Fruit fly (Drosophila melanogaster) whole organism, embryonic: ENCODE results near the gene MTF-1.

Experiments
- ATbp ChIP-seq: fragments of 200-800 bp; sonication (Bioruptor generic); optimal IDR thresholded peaks from 2 replicates; lab custom pipeline; 2017; ENCODE audit warnings: missing biosample characterization, mild to moderate bottlenecking, missing genetic modification characterization, missing genetic modification reagents
- BEAF-32 ChIP-seq: fragments of 200-800 bp; sonication (Bioruptor generic); optimal IDR thresholded peaks from 3 replicates; lab custom pipeline; 2017; ENCODE audit warnings: missing biosample characterization, missing genetic modification characterization, mild to moderate bottlenecking, moderate library complexity, missing genetic modification reagents
- CG11085 ChIP-seq: fragments of 200-800 bp; sonication (Bioruptor generic); IDR thresholded peaks from 2 replicates; pipeline ENCODE4 v1.3.6; 2022; ENCODE audit warnings: missing biosample characterization, missing genetic modification characterization
- CG11560 ChIP-seq: fragments of 200-800 bp; sonication (Bioruptor generic); IDR thresholded peaks from 3 replicates; pipeline ENCODE4 v1.3.6; 2022; ENCODE audit warnings: missing biosample characterization, missing genetic modification characterization
- CG12071 ChIP-seq: fragments of 200-800 bp; sonication (Bioruptor generic); optimal IDR thresholded peaks from 3 replicates; lab custom pipeline; 2018; ENCODE audit warnings: missing biosample characterization, mild to moderate bottlenecking, missing genetic modification characterization
- CG12236 ChIP-seq: fragments of 200-800 bp; sonication (Bioruptor generic); optimal IDR thresholded peaks from 2 replicates; lab custom pipeline; 2016; ENCODE audit warnings: missing biosample characterization, missing genetic modification characterization
- CG13894 ChIP-seq: fragments of 200-800 bp; sonication (Bioruptor generic); optimal IDR thresholded peaks from 3 replicates; lab custom pipeline; 2018; ENCODE audit warnings: missing biosample characterization, mild to moderate bottlenecking, missing genetic modification characterization, moderate library complexity
- CG16863 ChIP-seq: fragments of 200-800 bp; sonication (Bioruptor generic); optimal IDR thresholded peaks from 3 replicates; lab custom pipeline; 2016; ENCODE audit warnings: missing biosample characterization, missing genetic modification characterization
- CG17359 ChIP-seq: fragments of 200-800 bp; sonication (Bioruptor generic); optimal IDR thresholded peaks from 3 replicates; lab custom pipeline; 2018; ENCODE audit warnings: missing biosample characterization, mild to moderate bottlenecking, missing genetic modification characterization, moderate library complexity
- CG17568 ChIP-seq: fragments of 200-800 bp; sonication (Bioruptor generic); optimal IDR thresholded peaks from 2 replicates; lab custom pipeline; 2018; ENCODE audit warnings: missing biosample characterization, mild to moderate bottlenecking, missing genetic modification characterization, moderate library complexity
- CG18011 ChIP-seq: fragments of 200-800 bp; sonication (Bioruptor generic); optimal IDR thresholded peaks from 2 replicates; lab custom pipeline; 2017; ENCODE audit warnings: missing biosample characterization, missing genetic modification characterization, mild to moderate bottlenecking, moderate library complexity, missing genotype
- CG1832 ChIP-seq: fragments of 200-800 bp; sonication (Bioruptor generic); optimal IDR thresholded peaks from 2 replicates; lab custom pipeline; 2017; ENCODE audit warnings: missing biosample characterization, mild to moderate bottlenecking, missing genetic modification characterization, inconsistent platforms
- CG31388 ChIP-seq: fragments of 200-800 bp; sonication (Bioruptor generic); optimal IDR thresholded peaks from 2 replicates; lab custom pipeline; 2016; ENCODE audit warnings: missing biosample characterization, missing genetic modification characterization
- CG3838 ChIP-seq: fragments of 200-800 bp; sonication (Bioruptor generic); optimal IDR thresholded peaks from 3 replicates; lab custom pipeline; 2016; ENCODE audit warnings: missing biosample characterization, missing genetic modification characterization
- CG4707 ChIP-seq: fragments of 200-800 bp; sonication (Bioruptor generic); optimal IDR thresholded peaks from 2 replicates; lab custom pipeline; 2018; ENCODE audit warnings: missing biosample characterization, mild to moderate bottlenecking, missing genetic modification characterization, moderate library complexity
- CG4820 ChIP-seq: fragments of 200-800 bp; sonication (Bioruptor generic); optimal IDR thresholded peaks from 3 replicates; lab custom pipeline; 2016; ENCODE audit warnings: missing biosample characterization, missing genetic modification characterization
- CG6683 ChIP-seq: fragments of 200-800 bp; sonication (Bioruptor generic); optimal IDR thresholded peaks from 2 replicates; lab custom pipeline; 2017; ENCODE audit warnings: missing biosample characterization, mild to moderate bottlenecking, missing genetic modification characterization, missing genetic modification reagents
- CG6854 ChIP-seq: fragments of 200-800 bp; sonication (Bioruptor generic); optimal IDR thresholded peaks from 3 replicates; lab custom pipeline; 2017; ENCODE audit warnings: missing biosample characterization, mild to moderate bottlenecking, missing genetic modification characterization
- CG8388 ChIP-seq: fragments of 200-800 bp; sonication (Bioruptor generic); optimal IDR thresholded peaks from 2 replicates; lab custom pipeline; 2019; ENCODE audit warnings: missing biosample characterization, mild to moderate bottlenecking, missing genetic modification characterization, moderate library complexity
- CG8478 ChIP-seq: fragments of >200 bp; optimal IDR thresholded peaks from 2 replicates; lab custom pipeline; 2018
- CG9817 ChIP-seq: fragments of 200-800 bp; sonication (Bioruptor generic); optimal IDR thresholded peaks from 2 replicates; lab custom pipeline; 2018; ENCODE audit warnings: missing biosample characterization, mild to moderate bottlenecking, missing genetic modification characterization, moderate library complexity
- CG9876 ChIP-seq: fragments of 200-800 bp; sonication (Bioruptor generic); optimal IDR thresholded peaks from 2 replicates; lab custom pipeline; 2016; ENCODE audit warnings: missing biosample characterization, missing genetic modification characterization
- Drgx ChIP-seq: fragments of 200-800 bp; sonication (Bioruptor generic); IDR thresholded peaks from 2 replicates; pipeline ENCODE4 v1.3.6; 2022; ENCODE audit warnings: missing biosample characterization, missing genetic modification characterization
- E2f2 ChIP-seq: fragments of 200-800 bp; sonication (Bioruptor generic); IDR thresholded peaks from 2 replicates; pipeline ENCODE4 v1.3.6; 2022; ENCODE audit warnings: missing biosample characterization, missing genetic modification characterization
- Fer3 ChIP-seq: fragments of 200-800 bp; sonication (Bioruptor generic); optimal IDR thresholded peaks from 2 replicates; lab custom pipeline; 2018; ENCODE audit warnings: missing biosample characterization, mild to moderate bottlenecking, missing genetic modification characterization, moderate library complexity
- Kr ChIP-seq: fragments of 200-800 bp; sonication (Bioruptor generic); optimal IDR thresholded peaks from 2 replicates; lab custom pipeline; 2017; ENCODE audit warnings: missing biosample characterization, mild to moderate bottlenecking, missing genetic modification characterization
- MTF-1 ChIP-seq: fragments of 200-800 bp; sonication (Bioruptor generic); optimal IDR thresholded peaks from 2 replicates; lab custom pipeline; 2018; ENCODE audit warnings: missing biosample characterization, mild to moderate bottlenecking, missing genetic modification characterization, borderline replicate concordance
- NFAT ChIP-seq: fragments of 200-800 bp; sonication (Bioruptor generic); IDR thresholded peaks from 2 replicates; pipeline ENCODE4 v1.3.6; 2022; ENCODE audit warnings: missing biosample characterization, missing genetic modification characterization
- Oaz ChIP-seq: fragments of 200-800 bp; sonication (Bioruptor generic); IDR thresholded peaks from 2 replicates; pipeline ENCODE4 v1.3.6; 2022; ENCODE audit warnings: missing biosample characterization, missing genetic modification characterization
- Ravus ChIP-seq: fragments of 200-800 bp; sonication (Bioruptor generic); IDR thresholded peaks from 2 replicates; pipeline ENCODE4 v1.3.6; 2022; ENCODE audit warnings: missing biosample characterization, missing genetic modification characterization
- cwo ChIP-seq: fragments of 200-800 bp; sonication (Bioruptor generic); optimal IDR thresholded peaks from 3 replicates; lab custom pipeline; 2017; ENCODE audit warnings: missing biosample characterization, missing genetic modification characterization, mild to moderate bottlenecking, moderate library complexity, missing genetic modification reagents
- emc ChIP-seq: fragments of 200-800 bp; sonication (Bioruptor generic); optimal IDR thresholded peaks from 2 replicates; lab custom pipeline; 2016; ENCODE audit warnings: missing biosample characterization, missing genetic modification characterization
- fd64A ChIP-seq: fragments of 200-800 bp; sonication (Bioruptor generic); optimal IDR thresholded peaks from 3 replicates; lab custom pipeline; 2018; ENCODE audit warnings: missing biosample characterization, mild to moderate bottlenecking, missing genetic modification characterization
- fu2 ChIP-seq: fragments of 200-800 bp; sonication (Bioruptor generic); optimal IDR thresholded peaks from 2 replicates; lab custom pipeline; 2016; ENCODE audit warnings: missing biosample characterization, missing genetic modification characterization
- gem ChIP-seq: fragments of 200-800 bp; sonication (Bioruptor generic); optimal IDR thresholded peaks from 2 replicates; lab custom pipeline; 2019; ENCODE audit warnings: missing biosample characterization, mild to moderate bottlenecking, missing genetic modification characterization, moderate library complexity
- grn ChIP-seq: fragments of 200-800 bp; sonication (Bioruptor generic); optimal IDR thresholded peaks from 3 replicates; lab custom pipeline; 2017; ENCODE audit warnings: missing biosample characterization, missing genetic modification characterization
- gro ChIP-seq: fragments of 200-800 bp; sonication (Bioruptor generic); optimal IDR thresholded peaks from 2 replicates; lab custom pipeline; 2016; ENCODE audit warnings: missing biosample characterization, missing genetic modification characterization
- gsb-n ChIP-seq: fragments of 200-800 bp; sonication (Bioruptor generic); optimal IDR thresholded peaks from 3 replicates; lab custom pipeline; 2018; ENCODE audit warnings: missing biosample characterization, mild to moderate bottlenecking, missing genetic modification characterization
- hth ChIP-seq: fragments of >200 bp; optimal IDR thresholded peaks from 2 replicates; lab custom pipeline; 2017; ENCODE audit warnings: inconsistent platforms
- kay ChIP-seq: fragments of 200-800 bp; sonication (Bioruptor generic); optimal IDR thresholded peaks from 2 replicates; lab custom pipeline; 2016; ENCODE audit warnings: missing biosample characterization, missing genetic modification characterization
- lola ChIP-seq, 3 experiments: fragments of >200 bp in 2 of 3; fragments of 200-800 bp in 1 of 3; sonication (Bioruptor generic) in 1 of 3; optimal IDR thresholded peaks; 2 replicates each; lab custom pipeline; 2017 to 2019; ENCODE audit warnings: missing biosample characterization in 3 of 3, missing genetic modification characterization in 3 of 3, mild to moderate bottlenecking in 1 of 3, moderate library complexity in 1 of 3
- maf-S ChIP-seq: fragments of 200-800 bp; sonication (Bioruptor generic); optimal IDR thresholded peaks from 2 replicates; lab custom pipeline; 2016; ENCODE audit warnings: missing biosample characterization, missing genetic modification characterization
- repo ChIP-seq: fragments of 200-800 bp; sonication (Bioruptor generic); optimal IDR thresholded peaks from 2 replicates; lab custom pipeline; 2016; ENCODE audit warnings: missing biosample characterization, missing genetic modification characterization
- rib ChIP-seq: fragments of 200-800 bp; sonication (Bioruptor generic); IDR thresholded peaks from 2 replicates; pipeline ENCODE4 v1.3.6; 2022; ENCODE audit warnings: missing biosample characterization, missing genetic modification characterization
- run ChIP-seq: fragments of 200-800 bp; sonication (Bioruptor generic); optimal IDR thresholded peaks from 3 replicates; lab custom pipeline; 2018; ENCODE audit warnings: missing biosample characterization, mild to moderate bottlenecking, missing genetic modification characterization
- sisA ChIP-seq: fragments of 200-800 bp; sonication (Bioruptor generic); IDR thresholded peaks from 2 replicates; pipeline ENCODE4 v1.3.6; 2022; ENCODE audit warnings: missing biosample characterization, missing genetic modification characterization
- stc ChIP-seq: fragments of 200-800 bp; sonication (Bioruptor generic); IDR thresholded peaks from 2 replicates; pipeline ENCODE4 v1.3.6; 2022; ENCODE audit warnings: missing biosample characterization, missing genetic modification characterization
- tin ChIP-seq: fragments of 200-800 bp; sonication (Bioruptor generic); optimal IDR thresholded peaks from 3 replicates; lab custom pipeline; 2016; ENCODE audit warnings: missing biosample characterization, missing genetic modification characterization
- wor ChIP-seq: fragments of 200-800 bp; sonication (Bioruptor generic); IDR thresholded peaks from 2 replicates; pipeline ENCODE4 v1.3.6; 2022; ENCODE audit warnings: missing biosample characterization, missing genetic modification characterization
- zf30C ChIP-seq: fragments of 200-800 bp; sonication (Bioruptor generic); optimal IDR thresholded peaks from 3 replicates; lab custom pipeline; 2018; ENCODE audit warnings: missing biosample characterization, mild to moderate bottlenecking, missing genetic modification characterization

Gene MTF-1

DNA sequence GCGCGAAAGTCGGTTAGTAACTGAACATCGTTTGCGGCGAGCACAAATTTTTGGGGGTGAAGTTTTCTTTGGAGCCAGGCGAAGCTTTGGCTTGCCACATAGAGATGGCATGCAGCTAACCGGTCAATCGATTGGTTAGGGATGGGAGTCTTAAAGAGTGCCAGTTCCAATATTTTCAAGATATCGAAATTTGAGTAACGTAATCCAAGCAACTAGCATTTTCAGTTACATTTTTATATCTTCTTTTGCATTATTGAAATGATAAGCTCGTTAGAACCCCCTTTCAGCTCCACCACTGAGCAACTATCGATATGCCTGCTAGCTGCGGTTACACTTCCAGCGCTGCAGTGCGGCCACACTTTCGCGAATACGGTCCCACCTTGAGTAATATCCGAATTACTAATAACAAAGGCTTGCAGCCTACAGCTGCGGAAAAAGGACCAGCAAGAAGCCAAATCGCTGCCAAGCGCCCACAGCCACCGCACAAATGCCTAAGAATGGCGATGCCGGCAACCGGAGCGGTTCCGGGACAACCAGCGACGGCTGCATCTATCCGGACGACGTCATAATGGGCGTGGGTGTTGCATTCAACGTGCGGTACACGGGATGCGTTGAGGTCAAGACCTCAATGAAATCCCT is 3.3 kb upstream of the MTF-1 start, which contains the start of the genes Atat and Shc (continued):
- peak; percentile 93 for TF ChIP-seq CG6854 (GFP tag; lab: Kevin White, UChicago)
- peak; percentile 99 for TF ChIP-seq Fer3 (tag; lab: Kevin White, UChicago)
- TF ChIP-seq E2f2, result peak; percentile 86
- TF ChIP-seq CG6683 (GFP tag; lab: Kevin White, UChicago), result peak; percentile 96
- peak; percentile 42 for TF ChIP-seq CG1832 (GFP tag; lab: Kevin White, UChicago)
- peak; percentile 93 for TF ChIP-seq CG18011 (GFP tag; lab: Kevin White, UChicago)
- TF ChIP-seq run, result peak; percentile 94
- TF ChIP-seq maf-S, result peak; percentile 99
- peak; percentile 99 for TF ChIP-seq rib
- peak; percentile 98 for TF ChIP-seq stc (GFP tag; lab: Robert Waterston, UW)
- TF ChIP-seq CG17568 (GFP tag; lab: Kevin White, UChicago), result peak; percentile 95
- TF ChIP-seq CG9876 (GFP tag; lab: Kevin White, UChicago), result peak; percentile 100
- peak; percentile 99 for TF ChIP-seq repo (GFP tag; lab: Kevin White, UChicago)
- peak; percentile 99 for TF ChIP-seq wor (GFP tag; lab: Robert Waterston, UW)
- peak in 1 of 3 experiments; percentile 98 for TF ChIP-seq lola (GFP tag; optimal IDR thresholded peaks at IDR 0.05; lab: Kevin White, UChicago)
- peak; percentile 99 for TF ChIP-seq gro
- TF ChIP-seq Drgx, result peak; percentile 97
- TF ChIP-seq grn (GFP tag; lab: Kevin White, UChicago), result peak; percentile 87
- peak; percentile 98 for TF ChIP-seq CG31388
- TF ChIP-seq emc (GFP tag; lab: Kevin White, UChicago), result peak; percentile 99
- TF ChIP-seq ATbp (GFP tag; lab: Kevin White, UChicago), result peak; percentile 93
- TF ChIP-seq CG4820 (GFP tag; lab: Kevin White, UChicago), result peak; percentile 99
- peak; percentile 55 for TF ChIP-seq CG8478
- TF ChIP-seq CG12071 (GFP tag; lab: Kevin White, UChicago), result peak; percentile 97
- TF ChIP-seq CG13894, result peak; percentile 99
- TF ChIP-seq gem (tag; lab: Kevin White, UChicago), result peak; percentile 99
- TF ChIP-seq CG3838 (GFP tag; lab: Kevin White, UChicago), result peak; percentile 97
- peak; percentile 100 for TF ChIP-seq NFAT (GFP tag; lab: Robert Waterston, UW)
- peak; percentile 99 for TF ChIP-seq Oaz
- TF ChIP-seq CG4707, result peak; percentile 81
- peak; percentile 99 for TF ChIP-seq kay
- peak; percentile 99 for TF ChIP-seq BEAF-32 (GFP tag; lab: Kevin White, UChicago)
- TF ChIP-seq fu2 (GFP tag; lab: Kevin White, UChicago), result peak; percentile 100
- peak; percentile 100 for TF ChIP-seq sisA
- peak; percentile 94 for TF ChIP-seq CG8388 (GFP tag; lab: Kevin White, UChicago)
- TF ChIP-seq MTF-1 (GFP tag; lab: Kevin White, UChicago), result peak; percentile 93
- TF ChIP-seq cwo (GFP tag; lab: Kevin White, UChicago), result peak; percentile 96
- TF ChIP-seq CG9817 (tag; lab: Kevin White, UChicago), result peak; percentile 100
- peak; percentile 89 for TF ChIP-seq fd64A (GFP tag; lab: Kevin White, UChicago)
- TF ChIP-seq zf30C, result peak; percentile 37
- peak; percentile 97 for TF ChIP-seq gsb-n (tag; lab: Kevin White, UChicago)
- TF ChIP-seq tin (GFP tag; lab: Kevin White, UChicago), result peak; percentile 100
- peak; percentile 100 for TF ChIP-seq CG11085 (GFP tag; lab: Robert Waterston, UW)
- TF ChIP-seq Kr (GFP tag; lab: Kevin White, UChicago), result no peak
- TF ChIP-seq CG16863, result peak; percentile 99
- TF ChIP-seq CG17359 (tag; lab: Kevin White, UChicago), result peak; percentile 98
- TF ChIP-seq Ravus (GFP tag; lab: Robert Waterston, UW), result peak; percentile 99
- TF ChIP-seq CG12236, result peak; percentile 98
- TF ChIP-seq hth, result no peak
- TF ChIP-seq CG11560 (tag; lab: Robert Waterston, UW), result peak; percentile 96
